Worm (Caenorhabditis elegans) whole organism, young adult: ENCODE data around the gene Y22D7AL.11.

Experiments used
- B0019.2 ChIP-seq: fragments of 200-800 bp; sonication (Bioruptor generic); conservative IDR thresholded peaks from 2 replicates; pipeline ENCODE4 v1.3.6; 2022; ENCODE audit warnings: missing genetic modification reagents, missing genetic modification characterization, missing compliant biosample characterization
- B0261.1 ChIP-seq: sonication (generic microtip); optimal IDR thresholded peaks from 2 replicates; lab custom pipeline; 2016; ENCODE audit warnings: mild to moderate bottlenecking, missing genetic modification characterization, moderate library complexity, missing compliant biosample characterization
- C17E4.6 ChIP-seq: fragments of 200-800 bp; sonication (Bioruptor generic); IDR thresholded peaks from 2 replicates; pipeline ENCODE4 v1.3.6; 2022; ENCODE audit warnings: missing genetic modification reagents, missing genetic modification characterization, missing compliant biosample characterization
- F23B12.7 ChIP-seq: sonication (generic microtip); optimal IDR thresholded peaks from 2 replicates; lab custom pipeline; 2017; ENCODE audit warnings: missing genetic modification characterization, mild to moderate bottlenecking, missing compliant biosample characterization, antibody characterized with exemption, moderate library complexity; ENCODE audit not compliant: insufficient read depth
- F33H1.4 ChIP-seq: fragments of 200-800 bp; sonication (Bioruptor generic); IDR thresholded peaks from 2 replicates; pipeline ENCODE4 v1.3.6; 2022; ENCODE audit warnings: missing genetic modification reagents, missing genetic modification characterization, missing compliant biosample characterization
- F52B5.7 ChIP-seq: sonication (generic microtip); optimal IDR thresholded peaks from 2 replicates; lab custom pipeline; 2016; ENCODE audit warnings: mild to moderate bottlenecking, missing genetic modification characterization, missing compliant biosample characterization
- F55B11.4 ChIP-seq: sonication (generic microtip); optimal IDR thresholded peaks from 2 replicates; lab custom pipeline; 2016; ENCODE audit warnings: missing compliant biosample characterization, missing genetic modification characterization, borderline replicate concordance; ENCODE audit not compliant: insufficient read depth
- K12H6.12 ChIP-seq: fragments of 200-800 bp; sonication (Bioruptor generic); optimal IDR thresholded peaks from 2 replicates; lab custom pipeline; 2018; ENCODE audit warnings: mild to moderate bottlenecking, missing genetic modification characterization, missing compliant biosample characterization
- Y53F4B.3 ChIP-seq: fragments of 200-800 bp; sonication (Bioruptor generic); IDR thresholded peaks from 2 replicates; pipeline ENCODE4 v1.3.6; 2022; ENCODE audit warnings: missing genetic modification reagents, missing genetic modification characterization, missing compliant biosample characterization
- Y56A3A.18 ChIP-seq: fragments of 200-800 bp; sonication (Bioruptor generic); IDR thresholded peaks from 2 replicates; pipeline ENCODE4 v1.3.6; 2022; ENCODE audit warnings: missing genetic modification reagents, missing genetic modification characterization, missing compliant biosample characterization
- Y79H2A.3 ChIP-seq: fragments of 200-800 bp; sonication (Bioruptor generic); conservative IDR thresholded peaks from 2 replicates; pipeline ENCODE4 v1.3.6; 2022; ENCODE audit warnings: missing genetic modification reagents, missing genetic modification characterization, missing compliant biosample characterization
- ZK185.1 ChIP-seq: sonication (generic microtip); optimal IDR thresholded peaks from 2 replicates; lab custom pipeline; 2016; ENCODE audit warnings: mild to moderate bottlenecking, missing genetic modification characterization, missing compliant biosample characterization; ENCODE audit not compliant: poor library complexity, severe bottlenecking
- akir-1 ChIP-seq: fragments of 200-800 bp; sonication (Bioruptor generic); optimal IDR thresholded peaks from 2 replicates; lab custom pipeline; 2018; ENCODE audit warnings: mild to moderate bottlenecking, missing genetic modification characterization, moderate library complexity, missing compliant biosample characterization
- bed-2 ChIP-seq: fragments of 200-800 bp; sonication (Bioruptor generic); IDR thresholded peaks from 2 replicates; pipeline ENCODE4 v1.3.6; 2022; ENCODE audit warnings: missing genetic modification reagents, missing genetic modification characterization, missing compliant biosample characterization
- ccch-3 ChIP-seq: fragments of 200-800 bp; sonication (Bioruptor generic); optimal IDR thresholded peaks from 2 replicates; lab custom pipeline; 2018; ENCODE audit warnings: mild to moderate bottlenecking, missing genetic modification characterization, missing compliant biosample characterization
- cebp-1 ChIP-seq, 2 experiments: fragments of 200-800 bp in 1 of 2; sonication (Bioruptor generic) in 1 of 2; sonication (generic microtip) in 1 of 2; IDR thresholded peaks in 1 of 2; optimal IDR thresholded peaks in 1 of 2; 2 replicates each; pipeline versions ENCODE4 v1.3.6 to Lab custom; 2017 to 2022; ENCODE audit warnings: missing compliant biosample characterization in 2 of 2, missing genetic modification characterization in 2 of 2, mild to moderate bottlenecking in 1 of 2, missing genetic modification reagents in 1 of 2, moderate library complexity in 1 of 2
- ceh-40 ChIP-seq: fragments of 200-800 bp; sonication (Bioruptor generic); IDR thresholded peaks from 2 replicates; pipeline ENCODE4 v1.3.6; 2022; ENCODE audit warnings: missing genetic modification characterization, missing compliant biosample characterization
- chd-7 ChIP-seq: sonication (generic microtip); optimal IDR thresholded peaks from 2 replicates; lab custom pipeline; 2016; ENCODE audit warnings: mild to moderate bottlenecking, missing genetic modification characterization, moderate library complexity, missing compliant biosample characterization
- him-1 ChIP-seq: sonication (generic microtip); optimal IDR thresholded peaks from 2 replicates; lab custom pipeline; 2016; ENCODE audit warnings: missing genotype, missing genetic modification reagents, missing genetic modification characterization, missing compliant biosample characterization
- hlh-12 ChIP-seq: sonication (generic microtip); optimal IDR thresholded peaks from 2 replicates; lab custom pipeline; 2016; ENCODE audit warnings: missing genetic modification characterization, missing compliant biosample characterization
- hmg-1.2 ChIP-seq: fragments of 200-800 bp; sonication (Bioruptor generic); IDR thresholded peaks from 2 replicates; pipeline ENCODE4 v1.3.6; 2022; ENCODE audit warnings: missing genetic modification reagents, missing genetic modification characterization, missing compliant biosample characterization
- lag-1 ChIP-seq: fragments of 200-800 bp; sonication (Bioruptor generic); IDR thresholded peaks from 2 replicates; pipeline ENCODE4 v1.3.6; 2022; ENCODE audit warnings: missing genetic modification reagents, missing genetic modification characterization, missing compliant biosample characterization
- let-526 ChIP-seq: fragments of 200-800 bp; sonication (Bioruptor generic); IDR thresholded peaks from 2 replicates; pipeline ENCODE4 v1.3.6; 2022; ENCODE audit warnings: missing genetic modification reagents, missing genetic modification characterization, missing compliant biosample characterization
- lin-54 ChIP-seq: fragments of 200-800 bp; sonication (Bioruptor generic); optimal IDR thresholded peaks from 2 replicates; lab custom pipeline; 2018; ENCODE audit warnings: mild to moderate bottlenecking, missing genetic modification characterization, missing compliant biosample characterization
- lsl-1 ChIP-seq: fragments of 200-800 bp; sonication (Bioruptor generic); optimal IDR thresholded peaks from 2 replicates; lab custom pipeline; 2018; ENCODE audit warnings: mild to moderate bottlenecking, missing genetic modification characterization, moderate library complexity, missing compliant biosample characterization
- lsy-27 ChIP-seq: sonication (generic microtip); optimal IDR thresholded peaks from 2 replicates; lab custom pipeline; 2017; ENCODE audit warnings: missing genetic modification characterization, mild to moderate bottlenecking, missing compliant biosample characterization, antibody characterized with exemption, missing genotype, borderline replicate concordance; ENCODE audit not compliant: insufficient read depth
- mxl-1 ChIP-seq: sonication (generic microtip); optimal IDR thresholded peaks from 2 replicates; lab custom pipeline; 2016; ENCODE audit warnings: missing genetic modification characterization, missing compliant biosample characterization
- nfyb-1 ChIP-seq: fragments of 200-800 bp; sonication (Bioruptor generic); IDR thresholded peaks from 2 replicates; pipeline ENCODE4 v1.3.6; 2022; ENCODE audit warnings: missing genetic modification reagents, missing genetic modification characterization, missing compliant biosample characterization
- nhr-27 ChIP-seq: fragments of 200-800 bp; sonication (Bioruptor generic); optimal IDR thresholded peaks from 2 replicates; lab custom pipeline; 2018; ENCODE audit warnings: mild to moderate bottlenecking, missing genetic modification characterization, moderate library complexity, missing compliant biosample characterization
- nhr-80 ChIP-seq: sonication (generic microtip); optimal IDR thresholded peaks from 2 replicates; lab custom pipeline; 2016; ENCODE audit warnings: missing genetic modification characterization, missing compliant biosample characterization
- pbrm-1 ChIP-seq: fragments of 200-800 bp; sonication (Bioruptor generic); IDR thresholded peaks from 2 replicates; pipeline ENCODE4 v1.3.6; 2022; ENCODE audit warnings: missing genetic modification reagents, missing genetic modification characterization, missing compliant biosample characterization
- pha-4 ChIP-seq: fragments of 150-350 bp; sonication (generic microtip); optimal IDR thresholded peaks from 2 replicates; lab custom pipeline; 2014; ENCODE audit warnings: missing biosample characterization, missing genetic modification reagents, missing genetic modification characterization
- rec-8 ChIP-seq, 2 experiments: sonication (generic microtip); optimal IDR thresholded peaks; 2 replicates each; lab custom pipeline; 2016; ENCODE audit warnings: mild to moderate bottlenecking in 2 of 2, missing genetic modification characterization in 2 of 2, missing genetic modification reagents in 2 of 2, missing genotype in 2 of 2, missing biosample characterization in 1 of 2, missing compliant biosample characterization in 1 of 2, moderate library complexity in 1 of 2
- snpc-1.3 ChIP-seq: sonication (generic microtip); optimal IDR thresholded peaks from 2 replicates; lab custom pipeline; 2017; ENCODE audit warnings: missing genetic modification characterization, mild to moderate bottlenecking, missing compliant biosample characterization, antibody characterized with exemption, moderate library complexity, missing genotype, missing genetic modification reagents; ENCODE audit not compliant: insufficient read depth
- snpc-4 ChIP-seq, 5 experiments: fragments of 150-350 bp in 1 of 5; sonication (generic microtip) in 4 of 5; optimal IDR thresholded peaks; 2 replicates each; lab custom pipeline; 2014 to 2018; ENCODE audit warnings: missing genetic modification characterization in 5 of 5, missing biosample characterization in 3 of 5, antibody characterized with exemption in 2 of 5, mild to moderate bottlenecking in 2 of 5, missing compliant biosample characterization in 2 of 5, missing genotype in 2 of 5, moderate library complexity in 2 of 5, missing genetic modification reagents in 1 of 5
- somi-1 ChIP-seq: fragments of 200-800 bp; sonication (Bioruptor generic); optimal IDR thresholded peaks from 2 replicates; lab custom pipeline; 2018; ENCODE audit warnings: mild to moderate bottlenecking, missing genetic modification characterization, missing compliant biosample characterization
- unc-62 ChIP-seq: fragments of 150-350 bp; optimal IDR thresholded peaks from 2 replicates; lab custom pipeline; 2014; ENCODE audit warnings: missing biosample characterization, missing genetic modification reagents, missing genetic modification characterization
- xnd-1 ChIP-seq: sonication (generic microtip); optimal IDR thresholded peaks from 2 replicates; lab custom pipeline; 2016; ENCODE audit warnings: missing genotype, missing genetic modification reagents, missing genetic modification characterization, missing compliant biosample characterization
- ztf-18 ChIP-seq: sonication (generic microtip); optimal IDR thresholded peaks from 2 replicates; lab custom pipeline; 2016; ENCODE audit warnings: missing genotype, mild to moderate bottlenecking, missing genetic modification characterization, missing compliant biosample characterization

Gene Y22D7AL.11

ce11 chrIII:1603776-1604175 is 30.4 kb downstream of the Y22D7AL.11 start (continued):
- TF ChIP-seq hmg-1.2 (GFP tag; lab: Robert Waterston, UW), result peak; percentile 40
- TF ChIP-seq snpc-4 (GFP tag; optimal IDR thresholded peaks at IDR 0.05; lab: Kevin White, UChicago), result peak; percentile 14
- TF ChIP-seq snpc-4 (tag; optimal IDR thresholded peaks at IDR 0.05; lab: Kevin White, UChicago), result no peak
- no peak for TF ChIP-seq akir-1 (GFP tag; lab: Kevin White, UChicago)
- TF ChIP-seq F33H1.4 (GFP tag; lab: Robert Waterston, UW), result 0 out of 2 replicates have a peak, but pooled peaks have one; percentile 12
- TF ChIP-seq B0261.1 (tag; lab: Kevin White, UChicago), result peak; percentile 61
- peak; percentile 50; the same call in 1 of the 2 replicates for TF ChIP-seq ceh-40 (GFP tag; lab: Robert Waterston, UW)
- peak; percentile 30 for TF ChIP-seq mxl-1 (tag; lab: Kevin White, UChicago)
- TF ChIP-seq pha-4 (tag; lab: Kevin White, UChicago), result no peak
- peak; percentile 7 for TF ChIP-seq lin-54 (GFP tag; lab: Kevin White, UChicago)
- TF ChIP-seq lag-1, result no peak
- no peak for TF ChIP-seq Y79H2A.3 (GFP tag; lab: Robert Waterston, UW)
- TF ChIP-seq cebp-1 (GFP tag; IDR thresholded peaks at IDR 0.05; lab: Robert Waterston, UW), result peak; percentile 34; the same call in 1 of the 2 replicates
- no peak for TF ChIP-seq cebp-1 (tag; optimal IDR thresholded peaks at IDR 0.05; lab: Kevin White, UChicago)
- TF ChIP-seq rec-8 (tag; optimal IDR thresholded peaks at IDR 0.05; lab: Kevin White, UChicago), result peak in 1 of 2 experiments; percentile 68

- TF ChIP-seq Y53F4B.3, result no peak
- TF ChIP-seq nhr-80 (tag; lab: Kevin White, UChicago), result peak; percentile 21
- TF ChIP-seq unc-62 (GFP tag; lab: Kevin White, UChicago), result peak; percentile 31
These were observed 31.5 kb downstream of the Y22D7AL.11 start for ce11 chrIII:1602682-1603081.

ce11 chrIII:1601464-1602169 is 32.6 kb downstream of the Y22D7AL.11 start:
- TF ChIP-seq somi-1 (GFP tag; lab: Kevin White, UChicago), result peak; percentile 35
- peak; percentile 69 for TF ChIP-seq F52B5.7 (tag; lab: Kevin White, UChicago)
- TF ChIP-seq lsl-1, result peak; percentile 60
- 0 out of 2 replicates have a peak, but pooled peaks have one; percentile 37 for TF ChIP-seq ceh-40 (GFP tag; lab: Robert Waterston, UW)
- peak; percentile 72 for TF ChIP-seq ZK185.1 (tag; lab: Kevin White, UChicago)
- peak; percentile 75 for TF ChIP-seq nfyb-1 (GFP tag; lab: Robert Waterston, UW)
- TF ChIP-seq pbrm-1 (GFP tag; lab: Robert Waterston, UW), result peak; percentile 67; the same call in 1 of the 2 replicates
- TF ChIP-seq rec-8 (tag; optimal IDR thresholded peaks at IDR 0.05; lab: Kevin White, UChicago), result peak; percentile 65 to 83
- TF ChIP-seq B0019.2 (GFP tag; lab: Robert Waterston, UW), result peak; percentile 64
- TF ChIP-seq lag-1, result no peak
- no peak for TF ChIP-seq xnd-1 (tag; lab: Kevin White, UChicago)
- TF ChIP-seq F33H1.4 (GFP tag; lab: Robert Waterston, UW), result peak; percentile 39; the same call in 1 of the 2 replicates
- TF ChIP-seq ztf-18 (tag; lab: Kevin White, UChicago), result peak; percentile 73
- peak; percentile 88 for TF ChIP-seq B0261.1 (tag; lab: Kevin White, UChicago)
- TF ChIP-seq K12H6.12, result peak; percentile 29
- peak; percentile 48 for TF ChIP-seq hlh-12
- peak; percentile 66; the same call in 1 of the 2 replicates for TF ChIP-seq Y56A3A.18 (GFP tag; lab: Robert Waterston, UW)
- TF ChIP-seq chd-7 (tag; lab: Kevin White, UChicago), result peak; percentile 62
- peak; percentile 20 for TF ChIP-seq him-1 (tag; lab: Kevin White, UChicago)
- peak; percentile 61 for TF ChIP-seq ccch-3 (GFP tag; lab: Kevin White, UChicago)
- TF ChIP-seq let-526 (GFP tag; lab: Robert Waterston, UW), result peak; percentile 43; the same call in 1 of the 2 replicates
- no peak for TF ChIP-seq F55B11.4
- TF ChIP-seq mxl-1 (tag; lab: Kevin White, UChicago), result peak; percentile 68
- TF ChIP-seq snpc-4 (GFP tag; optimal IDR thresholded peaks at IDR 0.05; lab: Kevin White, UChicago), result peak; percentile 59
- TF ChIP-seq snpc-4 (tag; optimal IDR thresholded peaks at IDR 0.05; lab: Kevin White, UChicago), result peak in 1 of 4 experiments; percentile 58
- TF ChIP-seq C17E4.6 (GFP tag; lab: Robert Waterston, UW), result 0 out of 2 replicates have a peak, but pooled peaks have one; percentile 28
- no peak for TF ChIP-seq lsy-27 (tag; lab: Kevin White, UChicago)
- no peak for TF ChIP-seq nhr-27 (tag; lab: Kevin White, UChicago)
- TF ChIP-seq bed-2 (GFP tag; lab: Robert Waterston, UW), result 0 out of 2 replicates have a peak, but pooled peaks have one; percentile 27
- peak; percentile 44 for TF ChIP-seq F23B12.7 (tag; lab: Kevin White, UChicago)
- peak; percentile 78 for TF ChIP-seq snpc-1.3 (tag; lab: Kevin White, UChicago)
